Worm (Caenorhabditis elegans) whole organism, midembryonic: ENCODE data around the gene ZC376.8.

ENCODE experiments used
- T22C8.4 ChIP-seq: fragments of 200-800 bp; sonication (Bioruptor generic); IDR thresholded peaks from 2 replicates; pipeline ENCODE4 v1.3.6; 2022; ENCODE audit warnings: missing genetic modification characterization, missing compliant biosample characterization
- cog-1 ChIP-seq: sonication (generic microtip); optimal IDR thresholded peaks from 2 replicates; lab custom pipeline; 2016; ENCODE audit warnings: missing genetic modification characterization, missing compliant biosample characterization
- flt-1 ChIP-seq: fragments of 200-800 bp; sonication (Bioruptor generic); IDR thresholded peaks from 2 replicates; pipeline ENCODE4 v1.3.6; 2022; ENCODE audit warnings: missing genetic modification characterization, missing compliant biosample characterization
- klf-2 ChIP-seq: fragments of 200-800 bp; sonication (Bioruptor generic); conservative IDR thresholded peaks from 2 replicates; pipeline ENCODE4 v1.3.6; 2022; ENCODE audit warnings: missing genetic modification reagents, missing genetic modification characterization, missing compliant biosample characterization
- med-1 ChIP-seq: sonication (generic microtip); optimal IDR thresholded peaks from 2 replicates; lab custom pipeline; 2017; ENCODE audit warnings: missing genetic modification characterization, mild to moderate bottlenecking, missing compliant biosample characterization, antibody characterized with exemption, missing genetic modification reagents; ENCODE audit not compliant: insufficient read depth
- ref-1 ChIP-seq: fragments of 200-800 bp; sonication (Bioruptor generic); conservative IDR thresholded peaks from 2 replicates; pipeline ENCODE4 v1.3.6; 2022; ENCODE audit warnings: missing genetic modification reagents, missing genetic modification characterization, missing compliant biosample characterization
- tab-1 ChIP-seq: fragments of 200-800 bp; sonication (Bioruptor generic); IDR thresholded peaks from 2 replicates; pipeline ENCODE4 v1.3.6; 2022; ENCODE audit warnings: missing genetic modification characterization, missing compliant biosample characterization
- ztf-23 ChIP-seq: fragments of 200-800 bp; sonication (Bioruptor generic); IDR thresholded peaks from 2 replicates; pipeline ENCODE4 v1.3.6; 2022; ENCODE audit warnings: missing genetic modification reagents, missing genetic modification characterization, missing compliant biosample characterization
- ztf-29 ChIP-seq: fragments of 200-800 bp; sonication (Bioruptor generic); IDR thresholded peaks from 2 replicates; pipeline ENCODE4 v1.3.6; 2022; ENCODE audit warnings: missing genetic modification reagents, missing genetic modification characterization, missing compliant biosample characterization

The ZC376.8 gene

DNA sequence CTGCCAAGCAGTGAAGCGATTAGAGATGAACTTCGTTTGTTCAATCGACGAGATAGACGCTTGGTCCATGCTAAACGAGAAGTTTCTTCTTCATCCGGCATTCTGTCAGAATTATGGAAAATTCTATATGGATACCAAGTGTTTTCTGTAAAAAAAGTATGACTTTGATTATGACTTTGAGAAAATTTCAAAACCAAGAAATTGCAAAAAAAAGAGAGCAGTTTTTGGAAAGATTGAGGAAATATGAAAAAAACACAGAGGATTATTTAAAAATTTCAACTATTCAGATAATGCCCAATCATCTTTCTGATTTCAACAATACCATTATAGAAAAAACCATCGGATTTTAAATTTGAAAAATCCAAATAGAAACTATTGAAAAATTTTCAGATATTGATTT lies 34.8 kb upstream of the ZC376.8 start, which contains the start of gene par-1:
Gene par-1, minus strand, starts transcription at position 101 of the 400 bp plus-strand sequence.
- TF ChIP-seq tab-1 (GFP tag; lab: Robert Waterston, UW) (no peak), ztf-23 (no peak), T22C8.4 (no peak), flt-1 (no peak), ztf-29 (no peak), cog-1 (tag; lab: Kevin White, UChicago) (no peak), med-1 (GFP tag; lab: Kevin White, UChicago) (no peak), ref-1 (GFP tag; lab: Robert Waterston, UW) (no peak), klf-2 (no peak)

ce11 chrV:14146199-14146598 lies 33.8 kb upstream of the ZC376.8 start, which contains the start of gene acs-10:
Gene acs-10, plus strand, starts transcription at chrV:14146499.
- TF ChIP-seq ztf-23 = no peak
- TF ChIP-seq tab-1 (GFP tag; lab: Robert Waterston, UW) = no peak
- TF ChIP-seq med-1 (GFP tag; lab: Kevin White, UChicago) = no peak
- TF ChIP-seq T22C8.4 = no peak
- TF ChIP-seq ref-1 (GFP tag; lab: Robert Waterston, UW) = no peak
- TF ChIP-seq cog-1 (tag; lab: Kevin White, UChicago) = no peak

ce11 chrV:14147114-14147513 lies 32.9 kb upstream of the ZC376.8 start:
- TF ChIP-seq flt-1 (no peak), T22C8.4 (no peak), tab-1 (GFP tag; lab: Robert Waterston, UW) (no peak), med-1 (GFP tag; lab: Kevin White, UChicago) (no peak), ztf-29 (no peak), klf-2 (no peak), ztf-23 (no peak), cog-1 (tag; lab: Kevin White, UChicago) (no peak), ref-1 (GFP tag; lab: Robert Waterston, UW) (no peak)

- TF ChIP-seq flt-1 (no peak), ref-1 (GFP tag; lab: Robert Waterston, UW) (no peak), ztf-23 (no peak), ztf-29 (no peak), med-1 (GFP tag; lab: Kevin White, UChicago) (no peak), klf-2 (no peak), T22C8.4 (no peak), cog-1 (tag; lab: Kevin White, UChicago) (no peak), tab-1 (GFP tag; lab: Robert Waterston, UW) (no peak)
Measured at ce11 chrV:14149125-14149524, 30.9 kb upstream of the ZC376.8 start.

DNA sequence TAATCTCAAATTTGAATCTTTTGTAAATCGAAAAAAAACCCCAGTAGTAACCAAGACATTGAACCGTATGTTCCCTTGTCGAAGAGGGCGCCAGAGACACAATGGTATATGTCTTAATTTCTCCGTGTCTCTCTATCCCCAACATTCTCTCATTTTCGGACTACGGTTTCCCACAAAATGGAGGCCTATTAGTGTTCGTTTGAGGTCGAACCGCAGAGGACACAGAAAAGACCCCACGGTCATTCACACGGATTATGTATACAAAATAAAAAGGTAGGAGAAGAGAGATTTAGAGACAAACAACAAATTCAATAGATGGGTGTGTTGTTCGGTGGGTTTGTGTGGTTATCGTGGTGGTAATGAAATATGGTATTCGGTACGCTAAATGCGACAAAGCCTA lies 29.1 kb upstream of the ZC376.8 start:
- TF ChIP-seq T22C8.4 (no peak), cog-1 (tag; lab: Kevin White, UChicago) (no peak), med-1 (GFP tag; lab: Kevin White, UChicago) (no peak), flt-1 (no peak), ztf-23 (no peak), ref-1 (GFP tag; lab: Robert Waterston, UW) (no peak), klf-2 (no peak), ztf-29 (no peak), tab-1 (GFP tag; lab: Robert Waterston, UW) (no peak)

DNA sequence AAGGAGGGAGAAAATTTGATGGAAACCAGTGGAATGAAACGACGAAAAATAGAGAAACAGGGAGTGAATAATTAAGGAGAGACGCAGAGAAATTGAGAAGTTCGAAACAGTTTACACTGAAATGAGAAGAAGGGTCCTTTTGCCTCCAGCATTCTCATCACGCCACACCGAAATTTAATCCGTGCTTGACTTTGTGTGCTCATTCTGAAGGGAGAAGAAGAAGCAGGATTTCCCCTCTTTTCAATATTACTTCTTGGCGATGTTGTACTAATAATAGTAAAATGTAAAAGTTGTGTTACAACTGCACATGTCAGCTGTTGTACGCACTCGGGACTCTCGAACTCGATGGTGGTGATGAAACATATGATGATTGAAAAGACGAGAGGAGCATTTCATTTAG lies 26.4 kb upstream of the ZC376.8 start:
- TF ChIP-seq cog-1 (tag; lab: Kevin White, UChicago) = peak; percentile 5
- no peak for TF ChIP-seq flt-1

DNA sequence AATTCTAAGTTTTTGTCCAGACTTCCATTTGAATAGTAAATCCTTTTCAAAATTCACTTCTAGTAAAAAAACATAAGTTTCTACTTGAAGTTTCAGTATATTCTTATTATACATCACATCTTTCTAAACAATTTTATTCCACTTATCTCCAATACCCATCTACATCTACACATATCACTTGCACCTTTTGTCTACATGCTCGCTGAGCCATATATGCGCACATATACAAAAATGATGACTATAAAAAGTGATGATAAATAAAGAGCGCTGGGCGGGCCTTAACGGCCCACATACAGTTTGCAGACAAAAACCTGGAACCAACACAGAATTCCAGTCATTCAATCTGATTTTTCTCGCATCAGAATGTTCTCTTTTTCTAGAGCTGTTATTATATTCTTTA lies 23.6 kb upstream of the ZC376.8 start, which contains the start of gene AH10.2:
Gene AH10.2, plus strand, starts transcription at position 301 of the 400 bp plus-strand sequence.
- TF ChIP-seq cog-1 (tag; lab: Kevin White, UChicago) (no peak), ztf-23 (no peak), ztf-29 (no peak), tab-1 (GFP tag; lab: Robert Waterston, UW) (no peak), T22C8.4 (no peak), ref-1 (GFP tag; lab: Robert Waterston, UW) (no peak), flt-1 (no peak), klf-2 (no peak)

ce11 chrV:14160698-14161097 lies 19.3 kb upstream of the ZC376.8 start, which contains the start of gene cest-1.2:
Gene cest-1.2, minus strand, starts transcription at chrV:14160862.
- TF ChIP-seq cog-1 (tag; lab: Kevin White, UChicago) = no peak
- TF ChIP-seq tab-1 (GFP tag; lab: Robert Waterston, UW) = no peak
- no peak for TF ChIP-seq ztf-29

DNA sequence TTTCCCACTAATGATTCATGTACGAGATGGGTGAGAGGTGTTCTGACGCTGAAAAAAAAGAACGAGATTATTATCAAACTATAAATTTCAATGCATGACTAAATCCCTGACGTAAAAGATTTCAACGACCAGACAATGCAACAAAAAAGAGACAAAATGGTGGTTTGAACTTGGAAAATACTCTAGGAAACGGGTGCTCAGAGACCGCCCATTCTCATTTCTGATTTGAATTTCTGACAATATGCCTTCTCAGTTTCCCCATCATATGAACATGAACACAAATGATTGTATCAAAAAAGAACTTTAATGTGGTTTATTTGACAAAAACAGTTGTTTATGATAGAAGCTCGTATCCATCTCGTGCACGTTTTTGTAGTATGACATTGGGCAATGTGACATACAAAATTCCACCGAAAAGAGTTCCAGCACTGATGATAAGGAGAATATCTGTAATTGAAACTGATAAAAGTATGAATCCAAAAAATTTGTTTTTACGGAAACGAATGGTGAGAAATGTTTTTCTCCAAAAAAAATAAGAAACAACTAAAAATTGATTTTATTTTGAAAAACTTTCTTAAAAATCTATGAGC lies 17.0 kb upstream of the ZC376.8 start, which contains the start of gene srd-26:
Gene srd-26, minus strand, starts transcription at position 51 of the 590 bp plus-strand sequence.
- no peak for TF ChIP-seq ref-1 (GFP tag; lab: Robert Waterston, UW)
- no peak for TF ChIP-seq flt-1
- no peak for TF ChIP-seq ztf-29

DNA sequence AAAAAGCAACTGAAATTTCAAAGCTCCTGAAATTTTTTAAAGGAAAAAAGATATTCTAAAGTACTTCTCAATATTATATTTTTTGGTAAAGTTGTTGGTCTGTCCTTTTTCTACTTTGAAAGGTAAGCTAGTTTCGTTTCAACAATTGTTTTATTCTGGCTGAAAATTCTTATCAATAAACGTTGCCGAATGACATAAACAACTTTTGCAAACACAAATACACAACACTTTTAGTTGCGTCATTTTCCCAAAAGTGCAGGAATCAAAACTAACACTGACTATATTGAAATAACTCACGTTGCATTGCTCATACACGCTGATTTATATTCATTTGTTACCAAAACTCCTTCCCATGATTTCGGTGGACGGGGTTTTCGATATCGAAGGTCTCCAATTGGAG lies 14.3 kb upstream of the ZC376.8 start:
- no peak for TF ChIP-seq tab-1 (GFP tag; lab: Robert Waterston, UW)
- no peak for TF ChIP-seq ref-1 (GFP tag; lab: Robert Waterston, UW)
- no peak for TF ChIP-seq ztf-23
- TF ChIP-seq ztf-29 = no peak
- no peak for TF ChIP-seq klf-2
- TF ChIP-seq T22C8.4 = no peak

DNA sequence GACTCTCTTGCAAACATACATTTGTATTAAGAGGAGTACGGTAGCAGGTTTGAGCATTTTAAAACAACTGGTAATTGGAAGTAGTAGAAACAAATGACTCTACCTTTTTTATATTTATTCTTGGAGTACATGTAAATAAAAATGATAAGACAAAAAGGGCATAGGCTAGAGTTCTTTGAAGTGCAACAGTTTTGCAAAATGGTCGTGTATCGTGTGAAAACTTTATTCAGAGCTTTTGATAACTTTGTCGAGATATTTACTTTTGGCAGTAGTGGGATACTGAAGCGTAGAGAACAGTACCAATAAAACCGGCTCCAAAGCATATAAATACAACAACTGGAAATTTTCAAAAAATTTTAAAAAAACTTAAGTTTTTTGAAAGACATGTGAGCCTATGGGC lies 13.4 kb upstream of the ZC376.8 start, which contains the start of gene cest-1.1:
Gene cest-1.1, minus strand, starts transcription at position 101 of the 400 bp plus-strand sequence.
- TF ChIP-seq ref-1 (GFP tag; lab: Robert Waterston, UW) = no peak
- TF ChIP-seq cog-1 (tag; lab: Kevin White, UChicago) = no peak
- TF ChIP-seq T22C8.4 = no peak
- no peak for TF ChIP-seq flt-1
- TF ChIP-seq ztf-29 = no peak
- no peak for TF ChIP-seq ztf-23
- no peak for TF ChIP-seq med-1 (GFP tag; lab: Kevin White, UChicago)
- no peak for TF ChIP-seq klf-2
